Fruit fly (Drosophila melanogaster): ENCODE results near the gene EMC2B.

The EMC2B gene

DNA sequence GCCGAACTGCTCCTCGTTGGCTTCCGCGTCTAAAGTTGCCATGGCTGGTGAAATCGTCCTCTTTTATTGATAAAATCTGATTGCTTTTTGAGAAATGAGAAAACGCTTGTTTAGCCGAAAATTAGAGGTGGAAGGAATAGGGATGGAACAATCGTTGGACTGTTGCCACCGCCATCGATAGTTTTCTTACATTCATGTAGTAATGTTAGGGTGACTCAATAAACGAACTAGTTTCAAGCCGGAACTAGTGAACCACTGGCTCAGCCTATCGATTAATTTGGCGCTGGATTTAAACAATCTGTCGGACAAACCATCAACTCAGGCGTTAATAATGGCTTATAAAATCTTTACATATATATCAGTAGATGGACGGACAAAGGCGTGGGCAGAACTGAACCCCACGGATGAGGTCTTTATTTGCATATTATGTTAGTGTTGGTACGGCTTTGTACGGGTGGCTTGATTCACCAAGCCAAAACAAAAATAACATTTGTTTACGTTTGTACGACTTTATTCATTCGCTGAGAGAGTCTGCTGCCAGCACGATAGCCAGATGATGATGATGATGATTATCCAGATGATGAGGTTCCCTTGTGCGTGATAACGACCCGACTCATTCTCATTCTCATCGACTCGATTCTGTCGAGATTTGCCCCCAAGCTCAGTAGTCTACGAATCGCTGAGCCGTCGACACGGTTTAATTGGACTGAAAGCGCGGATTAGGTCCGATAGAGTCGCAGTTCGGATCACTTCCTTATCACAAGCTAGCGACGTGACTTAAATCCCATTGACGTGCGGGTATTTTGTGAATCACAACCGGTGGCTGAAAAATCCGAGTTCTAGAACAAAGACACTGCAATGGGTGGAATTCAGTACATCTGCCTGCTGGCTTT lies 10.8 kb upstream of the EMC2B start, which contains the start of the genes Sf3a1 and Irc (continued):
- TF ChIP-seq bbx (GFP tag; IDR thresholded peaks at IDR 0.05; ENCODE audit: partially characterized antibody) (peak; percentile 97), sr (GFP tag; IDR thresholded peaks at IDR 0.05) (peak; percentile 47; the same call in 2 of the 3 replicates), CG6175 (GFP tag; IDR thresholded peaks at IDR 0.05) (0 out of 3 replicates have a peak, but pooled peaks have one; percentile 13), eyg (GFP tag; optimal IDR thresholded peaks at IDR 0.05) (no peak), CG2712 (tag; optimal IDR thresholded peaks at IDR 0.05) (peak; percentile 51), CG10321 (GFP tag; IDR thresholded peaks at IDR 0.05) (no peak), grau (tag; optimal IDR thresholded peaks at IDR 0.05) (peak; percentile 30), CG10431 (GFP tag; optimal IDR thresholded peaks at IDR 0.05) (peak; percentile 47), CG6254 (GFP tag; optimal IDR thresholded peaks at IDR 0.05) (no peak), org-1 (GFP tag; optimal IDR thresholded peaks at IDR 0.05) (no peak), gcm (GFP tag; optimal IDR thresholded peaks at IDR 0.05) (no peak), cg (GFP tag; optimal IDR thresholded peaks at IDR 0.05) (peak; percentile 18), Chrac-16 (GFP tag; optimal IDR thresholded peaks at IDR 0.05) (peak; percentile 13), CG16813 (GFP tag; IDR thresholded peaks at IDR 0.05; ENCODE audit: partially characterized antibody) (peak; percentile 93), aop (GFP tag; IDR thresholded peaks at IDR 0.05) (no peak), pho (GFP tag; optimal IDR thresholded peaks at IDR 0.05) (peak; percentile 26), CG8944 (GFP tag; optimal IDR thresholded peaks at IDR 0.05) (no peak), rib (GFP tag; IDR thresholded peaks at IDR 0.05) (0 out of 2 replicates have a peak, but pooled peaks have one; percentile 14), chinmo (GFP tag; IDR thresholded peaks at IDR 0.05; ENCODE audit: partially characterized antibody) (peak; percentile 96), bowl (GFP tag; IDR thresholded peaks at IDR 0.05) (no peak), CG8290 (GFP tag; optimal IDR thresholded peaks at IDR 0.05) (no peak), CG8290 (tag; optimal IDR thresholded peaks at IDR 0.05) (peak in 1 of 2 experiments; percentile 76), tin (GFP tag; optimal IDR thresholded peaks at IDR 0.05) (peak; percentile 19), B-H2 (GFP tag; optimal IDR thresholded peaks at IDR 0.05) (peak; percentile 61), eve (GFP tag; optimal IDR thresholded peaks at IDR 0.05) (no peak), CG18011 (GFP tag; optimal IDR thresholded peaks at IDR 0.05) (no peak), CG10654 (GFP tag; optimal IDR thresholded peaks at IDR 0.05) (no peak), CG9215 (GFP tag; IDR thresholded peaks at IDR 0.05) (no peak), CG18476 (GFP tag; optimal IDR thresholded peaks at IDR 0.05) (no peak), CG31441 (GFP tag; IDR thresholded peaks at IDR 0.05) (no peak), CG3163 (GFP tag; optimal IDR thresholded peaks at IDR 0.05) (no peak), CG12391 (tag; optimal IDR thresholded peaks at IDR 0.05) (peak; percentile 50), br (optimal IDR thresholded peaks at IDR 0.05) (no peak), Doc2 (GFP tag; IDR thresholded peaks at IDR 0.05) (no peak), CG2875 (GFP tag; optimal IDR thresholded peaks at IDR 0.05) (no peak), MBD-R2 (GFP tag; IDR thresholded peaks at IDR 0.05) (peak; percentile 93), CG14860 (GFP tag; IDR thresholded peaks at IDR 0.05; ENCODE audit: partially characterized antibody) (peak; percentile 86), so (GFP tag; IDR thresholded peaks at IDR 0.05) (no peak), crp (GFP tag; optimal IDR thresholded peaks at IDR 0.05) (no peak), dmrt99B (tag; optimal IDR thresholded peaks at IDR 0.05) (no peak), scrt (GFP tag; optimal IDR thresholded peaks at IDR 0.05) (no peak), CG4707 (GFP tag; optimal IDR thresholded peaks at IDR 0.05) (no peak), HmgD (GFP tag; optimal IDR thresholded peaks at IDR 0.05) (peak; percentile 87), chif (GFP tag; optimal IDR thresholded peaks at IDR 0.05) (no peak), CG5245 (GFP tag; optimal IDR thresholded peaks at IDR 0.05) (no peak), CG8359 (GFP tag; optimal IDR thresholded peaks at IDR 0.05; ENCODE audit: borderline replicate concordance) (no peak), CG3065 (GFP tag; optimal IDR thresholded peaks at IDR 0.05) (peak; percentile 30), pnt (GFP tag; optimal IDR thresholded peaks at IDR 0.05) (no peak), hkb (optimal IDR thresholded peaks at IDR 0.05) (peak; percentile 38), hkb (GFP tag; IDR thresholded peaks at IDR 0.05) (0 out of 2 replicates have a peak, but pooled peaks have one; percentile 27)
